Fruit fly (Drosophila melanogaster): Measurements from ENCODE around the gene Cep290.
A peak's percentile ranks its signal among the peaks of the same experiment; 100 is the strongest.

The Cep290 gene

dm6 chr3L:818438-819138, 25.1 kb upstream of the Cep290 start (continued):
- TF ChIP-seq spab (GFP tag; optimal IDR thresholded peaks at IDR 0.05) = no peak
- peak; percentile 84 for TF ChIP-seq svp (GFP tag)
- peak; percentile 55 for TF ChIP-seq CG7368 (GFP tag; optimal IDR thresholded peaks at IDR 0.05)
- TF ChIP-seq vri (GFP tag; optimal IDR thresholded peaks at IDR 0.05) = peak; percentile 39
- peak; percentile 70 for TF ChIP-seq CG3919 (GFP tag; optimal IDR thresholded peaks at IDR 0.05)
- TF ChIP-seq topi (GFP tag; optimal IDR thresholded peaks at IDR 0.05) = peak; percentile 67
- TF ChIP-seq fd59A (GFP tag; optimal IDR thresholded peaks at IDR 0.05) = peak; percentile 7
- peak; percentile 65 for TF ChIP-seq Hr39 (GFP tag; optimal IDR thresholded peaks at IDR 0.05)
- peak; percentile 52; the same call in 1 of the 3 replicates for TF ChIP-seq CG6163 (GFP tag; IDR thresholded peaks at IDR 0.05)
- TF ChIP-seq ss (GFP tag; optimal IDR thresholded peaks at IDR 0.05) = peak in 1 of 2 experiments; percentile 42
- TF ChIP-seq CG32006 (GFP tag; optimal IDR thresholded peaks at IDR 0.05) = peak; percentile 50
- TF ChIP-seq CG10669 (GFP tag; optimal IDR thresholded peaks at IDR 0.05) = peak; percentile 32
- no peak for TF ChIP-seq Gug (GFP tag; IDR thresholded peaks at IDR 0.05)

- TF ChIP-seq CG7368 (GFP tag; optimal IDR thresholded peaks at IDR 0.05) (peak; percentile 42), CG10631 (GFP tag; optimal IDR thresholded peaks at IDR 0.05) (peak; percentile 23), CG15336 (GFP tag; IDR thresholded peaks at IDR 0.05) (peak; percentile 25; the same call in 1 of the 2 replicates), Sox14 (GFP tag; optimal IDR thresholded peaks at IDR 0.05) (peak; percentile 57), CG3919 (GFP tag; optimal IDR thresholded peaks at IDR 0.05) (peak; percentile 66), spab (GFP tag; optimal IDR thresholded peaks at IDR 0.05) (no peak), CG6854 (GFP tag; optimal IDR thresholded peaks at IDR 0.05) (no peak), CG8319 (GFP tag; optimal IDR thresholded peaks at IDR 0.05) (peak; percentile 49), CG11902 (GFP tag; optimal IDR thresholded peaks at IDR 0.05) (peak; percentile 69), OdsH (GFP tag; optimal IDR thresholded peaks at IDR 0.05) (peak; percentile 60), Lpt (GFP tag; optimal IDR thresholded peaks at IDR 0.05) (no peak), CG9139 (GFP tag; optimal IDR thresholded peaks at IDR 0.05) (no peak), CG6276 (GFP tag; optimal IDR thresholded peaks at IDR 0.05) (peak; percentile 2), Blimp-1 (GFP tag; optimal IDR thresholded peaks at IDR 0.05) (peak; percentile 21), Eip75B (GFP tag; optimal IDR thresholded peaks at IDR 0.05) (peak; percentile 33), Met (GFP tag; optimal IDR thresholded peaks at IDR 0.05) (peak; percentile 77), CG3032 (tag; optimal IDR thresholded peaks at IDR 0.05) (no peak), CG32006 (GFP tag; optimal IDR thresholded peaks at IDR 0.05) (peak; percentile 13), CG34406 (GFP tag; optimal IDR thresholded peaks at IDR 0.05) (peak; percentile 60), svp (GFP tag) (peak; percentile 90), topi (GFP tag; optimal IDR thresholded peaks at IDR 0.05) (peak; percentile 79), CG4318 (GFP tag; optimal IDR thresholded peaks at IDR 0.05) (peak; percentile 0), pdm3 (GFP tag; optimal IDR thresholded peaks at IDR 0.05) (peak; percentile 63), vri (GFP tag; optimal IDR thresholded peaks at IDR 0.05) (peak; percentile 36), fd85E (GFP tag; optimal IDR thresholded peaks at IDR 0.05) (no peak), Sox15 (GFP tag; optimal IDR thresholded peaks at IDR 0.05) (peak; percentile 55), esn (GFP tag; optimal IDR thresholded peaks at IDR 0.05) (peak; percentile 73), lz (GFP tag; optimal IDR thresholded peaks at IDR 0.05) (peak; percentile 77), achi (GFP tag; optimal IDR thresholded peaks at IDR 0.05) (peak; percentile 49), ss (GFP tag; optimal IDR thresholded peaks at IDR 0.05) (no peak), CG6792 (GFP tag; optimal IDR thresholded peaks at IDR 0.05) (peak; percentile 58), Smox (GFP tag; optimal IDR thresholded peaks at IDR 0.05) (peak; percentile 69), CG1621 (tag; optimal IDR thresholded peaks at IDR 0.05) (no peak), fd59A (GFP tag; optimal IDR thresholded peaks at IDR 0.05) (no peak), CG6163 (GFP tag; IDR thresholded peaks at IDR 0.05) (peak; percentile 73), eg (GFP tag; IDR thresholded peaks at IDR 0.05) (peak; percentile 62; the same call in 2 of the 3 replicates), CG6808 (GFP tag; optimal IDR thresholded peaks at IDR 0.05) (no peak), CG8632 (GFP tag; optimal IDR thresholded peaks at IDR 0.05) (peak; percentile 24), CG31627 (GFP tag; optimal IDR thresholded peaks at IDR 0.05) (peak; percentile 79), net (GFP tag; optimal IDR thresholded peaks at IDR 0.05) (peak; percentile 26), Hr4 (GFP tag; optimal IDR thresholded peaks at IDR 0.05) (peak; percentile 22), acj6 (GFP tag; optimal IDR thresholded peaks at IDR 0.05) (peak; percentile 55), Ets21C (GFP tag; optimal IDR thresholded peaks at IDR 0.05) (peak; percentile 67)
Measured at dm6 chr3L:819297-819886, 24.3 kb upstream of the Cep290 start.

Measured in whole organism, prepupa.